Worm (Caenorhabditis elegans): ENCODE results near the gene H39E23.2.

DNA sequence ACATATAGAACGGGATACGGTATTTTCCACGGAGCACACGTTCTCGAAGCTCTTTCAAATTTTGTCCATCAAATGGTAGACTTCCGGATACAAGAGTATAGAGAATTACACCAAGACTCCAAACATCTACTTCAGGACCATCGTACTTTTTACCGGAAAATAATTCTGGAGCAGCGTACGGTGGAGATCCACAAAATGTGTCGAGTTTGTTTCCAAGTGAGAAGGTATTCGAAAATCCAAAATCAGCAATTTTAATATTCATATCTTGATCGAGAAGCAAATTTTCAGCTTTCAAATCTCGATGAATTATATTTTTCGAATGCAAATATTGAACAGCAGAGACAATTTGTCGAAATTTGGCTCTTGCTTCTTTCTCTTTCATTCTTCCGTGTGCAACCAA is 13.0 kb downstream of the H39E23.2 start:
- TF ChIP-seq lsy-2 (tag; optimal IDR thresholded peaks at IDR 0.05) (no peak), Y48G9A.11 (GFP tag; IDR thresholded peaks at IDR 0.05) (no peak), unc-130 (GFP tag; optimal IDR thresholded peaks at IDR 0.05) (no peak), jun-1 (tag; optimal IDR thresholded peaks at IDR 0.05) (no peak), lin-39 (tag; optimal IDR thresholded peaks at IDR 0.05) (no peak)

Measured in whole organism, L4 larva.